Fruit fly (Drosophila melanogaster) whole organism, embryonic: Measurements from ENCODE around the gene TwdlE.

ENCODE experiments used
- B-H1 ChIP-seq: fragments of 200-800 bp; sonication (Bioruptor generic); IDR thresholded peaks from 3 replicates; pipeline ENCODE4 v1.3.6; 2022; ENCODE audit warnings: missing biosample characterization, missing genetic modification characterization
- Bdp1 ChIP-seq: fragments of 200-800 bp; sonication (Bioruptor generic); optimal IDR thresholded peaks from 3 replicates; lab custom pipeline; 2016; ENCODE audit warnings: missing biosample characterization, missing genetic modification characterization
- CG10321 ChIP-seq: fragments of 200-800 bp; sonication (Bioruptor generic); IDR thresholded peaks from 2 replicates; pipeline ENCODE4 v1.3.6; 2022; ENCODE audit warnings: missing biosample characterization, missing genetic modification characterization
- CG10462 ChIP-seq: fragments of 200-800 bp; sonication (Bioruptor generic); optimal IDR thresholded peaks from 2 replicates; lab custom pipeline; 2016; ENCODE audit warnings: missing biosample characterization, missing genetic modification characterization
- CG10543 ChIP-seq: fragments of 200-800 bp; sonication (Bioruptor generic); optimal IDR thresholded peaks from 3 replicates; lab custom pipeline; 2017; ENCODE audit warnings: missing biosample characterization, mild to moderate bottlenecking, missing genetic modification characterization, moderate library complexity
- CG1233 ChIP-seq: fragments of 200-800 bp; sonication (Bioruptor generic); optimal IDR thresholded peaks from 4 replicates; lab custom pipeline; 2018; ENCODE audit warnings: missing biosample characterization, mild to moderate bottlenecking, missing genetic modification characterization
- CG14441 ChIP-seq: fragments of 200-800 bp; sonication (Bioruptor generic); IDR thresholded peaks from 2 replicates; pipeline ENCODE4 v1.3.6; 2022; ENCODE audit warnings: missing biosample characterization, missing genetic modification characterization
- CG15479 ChIP-seq: fragments of 200-800 bp; sonication (Bioruptor generic); optimal IDR thresholded peaks from 3 replicates; lab custom pipeline; 2019; ENCODE audit warnings: missing biosample characterization, mild to moderate bottlenecking, missing genetic modification characterization, moderate library complexity
- CG17186 ChIP-seq: fragments of 200-800 bp; sonication (Bioruptor generic); optimal IDR thresholded peaks from 3 replicates; lab custom pipeline; 2017; ENCODE audit warnings: missing biosample characterization, missing genetic modification reagents, missing genetic modification characterization
- CG17385 ChIP-seq: fragments of 200-800 bp; sonication (Bioruptor generic); optimal IDR thresholded peaks from 3 replicates; lab custom pipeline; 2018; ENCODE audit warnings: missing biosample characterization, mild to moderate bottlenecking, missing genetic modification characterization
- CG18262 ChIP-seq: fragments of 200-800 bp; optimal IDR thresholded peaks from 3 replicates; lab custom pipeline; 2019; ENCODE audit warnings: missing biosample characterization, mild to moderate bottlenecking, missing genetic modification characterization, moderate library complexity
- CG18619 ChIP-seq: fragments of 200-800 bp; sonication (Bioruptor generic); optimal IDR thresholded peaks from 3 replicates; lab custom pipeline; 2017; ENCODE audit warnings: missing biosample characterization, mild to moderate bottlenecking, missing genetic modification characterization
- CG2116 ChIP-seq: fragments of 200-800 bp; sonication (Bioruptor generic); optimal IDR thresholded peaks from 3 replicates; lab custom pipeline; 2018; ENCODE audit warnings: missing biosample characterization, mild to moderate bottlenecking, missing genetic modification characterization
- CG3065 ChIP-seq: fragments of 200-800 bp; sonication (Bioruptor generic); optimal IDR thresholded peaks from 2 replicates; lab custom pipeline; 2016; ENCODE audit warnings: missing biosample characterization, missing genetic modification characterization
- CG31224 ChIP-seq: fragments of 200-800 bp; sonication (Bioruptor generic); IDR thresholded peaks from 2 replicates; pipeline ENCODE4 v1.3.6; 2022; ENCODE audit warnings: missing biosample characterization, missing genetic modification characterization
- CG3281 ChIP-seq: fragments of 200-800 bp; sonication (Bioruptor generic); optimal IDR thresholded peaks from 3 replicates; lab custom pipeline; 2017; ENCODE audit warnings: missing biosample characterization, mild to moderate bottlenecking, missing genetic modification characterization
- CG3407 ChIP-seq: fragments of 200-800 bp; sonication (Bioruptor generic); optimal IDR thresholded peaks from 2 replicates; lab custom pipeline; 2018; ENCODE audit warnings: missing biosample characterization, mild to moderate bottlenecking, missing genetic modification characterization
- CG34422 ChIP-seq: fragments of 200-800 bp; sonication (Bioruptor generic); IDR thresholded peaks from 3 replicates; pipeline ENCODE4 v1.3.6; 2022; ENCODE audit warnings: missing biosample characterization, missing genetic modification characterization
- CG3726 ChIP-seq: fragments of 200-800 bp; sonication (Bioruptor generic); IDR thresholded peaks from 3 replicates; pipeline ENCODE4, ENCODE4 v1.3.6; 2022; ENCODE audit warnings: missing biosample characterization, missing genetic modification characterization
- CG43689 ChIP-seq: fragments of 200-800 bp; sonication (Bioruptor generic); IDR thresholded peaks from 2 replicates; pipeline ENCODE4 v1.3.6; 2022; ENCODE audit warnings: missing biosample characterization, missing genetic modification characterization
- CG6854 ChIP-seq: fragments of 200-800 bp; sonication (Bioruptor generic); optimal IDR thresholded peaks from 3 replicates; lab custom pipeline; 2017; ENCODE audit warnings: missing biosample characterization, mild to moderate bottlenecking, missing genetic modification characterization
- CG8478 ChIP-seq: fragments of >200 bp; optimal IDR thresholded peaks from 2 replicates; lab custom pipeline; 2018
- CG9609 ChIP-seq: fragments of 200-800 bp; sonication (Bioruptor generic); optimal IDR thresholded peaks from 3 replicates; lab custom pipeline; 2016; ENCODE audit warnings: missing biosample characterization, missing genetic modification characterization
- CHES-1-like ChIP-seq: fragments of 200-800 bp; sonication (Bioruptor generic); optimal IDR thresholded peaks from 2 replicates; lab custom pipeline; 2016; ENCODE audit warnings: missing biosample characterization, missing genetic modification characterization
- Dad ChIP-seq: fragments of 200-800 bp; sonication (Bioruptor generic); optimal IDR thresholded peaks from 3 replicates; lab custom pipeline; 2016; ENCODE audit warnings: missing biosample characterization, missing genetic modification characterization
- Doc2 ChIP-seq: fragments of 200-800 bp; sonication (Bioruptor generic); IDR thresholded peaks from 2 replicates; pipeline ENCODE4 v1.3.6; 2022; ENCODE audit warnings: missing biosample characterization, missing genetic modification characterization
- Doc3 ChIP-seq: fragments of 200-800 bp; sonication (Bioruptor generic); IDR thresholded peaks from 3 replicates; pipeline ENCODE4 v1.3.6; 2022; ENCODE audit warnings: missing biosample characterization, missing genetic modification characterization; ENCODE audit not compliant: partially characterized antibody
- Eip74EF ChIP-seq, 2 experiments: fragments of 200-800 bp in 1 of 2; fragments of >200 bp in 1 of 2; sonication (Bioruptor generic) in 1 of 2; optimal IDR thresholded peaks; 2 replicates each; lab custom pipeline; 2017 to 2019; ENCODE audit warnings: missing biosample characterization in 2 of 2, missing genetic modification characterization in 2 of 2, mild to moderate bottlenecking in 1 of 2, moderate library complexity in 1 of 2
- Ets65A ChIP-seq: fragments of 200-800 bp; sonication (Bioruptor generic); peaks from one replicate; lab custom pipeline; 2016; ENCODE audit warnings: missing biosample characterization, missing genetic modification characterization
- MTF-1 ChIP-seq: fragments of 200-800 bp; sonication (Bioruptor generic); optimal IDR thresholded peaks from 2 replicates; lab custom pipeline; 2018; ENCODE audit warnings: missing biosample characterization, mild to moderate bottlenecking, missing genetic modification characterization, borderline replicate concordance
- Meics ChIP-seq: fragments of 200-800 bp; sonication (Bioruptor generic); optimal IDR thresholded peaks from 2 replicates; lab custom pipeline; 2017; ENCODE audit warnings: missing biosample characterization, mild to moderate bottlenecking, missing genetic modification characterization
- Neu2 ChIP-seq: fragments of 200-800 bp; sonication (Bioruptor generic); optimal IDR thresholded peaks from 3 replicates; lab custom pipeline; 2016; ENCODE audit warnings: missing biosample characterization, missing genetic modification characterization, borderline replicate concordance
- Ssrp ChIP-seq: fragments of 200-800 bp; sonication (Bioruptor generic); optimal IDR thresholded peaks from 2 replicates; lab custom pipeline; 2018; ENCODE audit warnings: missing biosample characterization, mild to moderate bottlenecking, missing genetic modification characterization, moderate library complexity
- btn ChIP-seq: fragments of 200-800 bp; sonication (Bioruptor generic); optimal IDR thresholded peaks from 2 replicates; lab custom pipeline; 2016; ENCODE audit warnings: missing biosample characterization, missing genetic modification characterization
- cg ChIP-seq: fragments of 200-800 bp; sonication (Bioruptor generic); optimal IDR thresholded peaks from 3 replicates; lab custom pipeline; 2019; ENCODE audit warnings: missing biosample characterization, mild to moderate bottlenecking, missing genetic modification characterization, moderate library complexity
- ham ChIP-seq: fragments of 200-800 bp; sonication (Bioruptor generic); IDR thresholded peaks from 2 replicates; pipeline ENCODE4 v1.3.6; 2022; ENCODE audit warnings: missing biosample characterization, missing genetic modification characterization
- ind ChIP-seq: fragments of 200-800 bp; sonication (Bioruptor generic); optimal IDR thresholded peaks from 3 replicates; lab custom pipeline; 2016; ENCODE audit warnings: missing biosample characterization, missing genetic modification characterization
- mld ChIP-seq: fragments of 200-800 bp; sonication (Bioruptor generic); IDR thresholded peaks from 3 replicates; pipeline ENCODE4 v1.3.6; 2022; ENCODE audit warnings: missing biosample characterization, missing genetic modification characterization; ENCODE audit not compliant: partially characterized antibody
- nau ChIP-seq: fragments of 200-800 bp; sonication (Bioruptor generic); optimal IDR thresholded peaks from 3 replicates; lab custom pipeline; 2017; ENCODE audit warnings: missing biosample characterization, mild to moderate bottlenecking, missing genetic modification characterization, missing genetic modification reagents
- nerfin-1 ChIP-seq: fragments of 200-800 bp; sonication (Bioruptor generic); optimal IDR thresholded peaks from 3 replicates; lab custom pipeline; 2019; ENCODE audit warnings: missing biosample characterization, mild to moderate bottlenecking, missing genetic modification characterization, moderate library complexity
- pb ChIP-seq: fragments of 200-800 bp; sonication (Bioruptor generic); optimal IDR thresholded peaks from 3 replicates; lab custom pipeline; 2016; ENCODE audit warnings: missing biosample characterization, missing genetic modification characterization
- peb ChIP-seq: fragments of 200-800 bp; sonication (Bioruptor generic); IDR thresholded peaks from 2 replicates; pipeline ENCODE4 v1.3.6; 2022; ENCODE audit warnings: missing biosample characterization, missing genetic modification characterization
- pfk ChIP-seq: fragments of 200-800 bp; sonication (Bioruptor generic); optimal IDR thresholded peaks from 2 replicates; lab custom pipeline; 2018; ENCODE audit warnings: missing biosample characterization, mild to moderate bottlenecking, missing genetic modification characterization, moderate library complexity
- pros ChIP-seq: fragments of 200-800 bp; sonication (Bioruptor generic); optimal IDR thresholded peaks from 3 replicates; lab custom pipeline; 2019; ENCODE audit warnings: missing biosample characterization, mild to moderate bottlenecking, missing genetic modification characterization, moderate library complexity
- so ChIP-seq: fragments of 200-800 bp; sonication (Bioruptor generic); IDR thresholded peaks from 3 replicates; pipeline ENCODE4 v1.3.6; 2022; ENCODE audit warnings: missing biosample characterization, missing genetic modification characterization
- sr ChIP-seq: fragments of 200-800 bp; sonication (Bioruptor generic); IDR thresholded peaks from 3 replicates; pipeline ENCODE4 v1.3.6; 2022; ENCODE audit warnings: missing biosample characterization, missing genetic modification characterization
- tgo ChIP-seq: fragments of 200-800 bp; sonication (Bioruptor generic); IDR thresholded peaks from 3 replicates; pipeline ENCODE4 v1.3.6; 2022; ENCODE audit warnings: missing biosample characterization, missing genetic modification characterization
- vnd ChIP-seq: fragments of 200-800 bp; sonication (Bioruptor generic); IDR thresholded peaks from 3 replicates; pipeline ENCODE4 v1.3.6; 2022; ENCODE audit warnings: missing biosample characterization, missing genetic modification characterization; ENCODE audit not compliant: partially characterized antibody
- zen2 ChIP-seq: fragments of 200-800 bp; sonication (Bioruptor generic); IDR thresholded peaks from 3 replicates; pipeline ENCODE4 v1.3.6; 2022; ENCODE audit warnings: missing biosample characterization, missing genetic modification characterization; ENCODE audit not compliant: partially characterized antibody

Gene TwdlE

dm6 chr2L:7811249-7812002 lies 49.2 kb downstream of the TwdlE start, which contains the start of gene LanB1 (continued):
- TF ChIP-seq CG2116 (GFP tag; lab: Kevin White, UChicago) = peak; percentile 31
- no peak for TF ChIP-seq CG14441 (GFP tag; lab: Robert Waterston, UW)
- TF ChIP-seq Neu2 (GFP tag; lab: Kevin White, UChicago) = no peak
- TF ChIP-seq pfk (GFP tag; lab: Kevin White, UChicago) = no peak
- TF ChIP-seq mld (GFP tag; lab: Robert Waterston, UW) = no peak; the same call in 2 of the 3 replicates
- no peak for TF ChIP-seq CG1233 (GFP tag; lab: Kevin White, UChicago)
- TF ChIP-seq CG34422 = peak; percentile 52; the same call in 1 of the 3 replicates
- peak; percentile 61 for TF ChIP-seq zen2 (GFP tag; lab: Robert Waterston, UW)
- TF ChIP-seq ham (GFP tag; lab: Robert Waterston, UW) = no peak
- TF ChIP-seq CG3281 (GFP tag; lab: Kevin White, UChicago) = no peak
- TF ChIP-seq CG3726 (GFP tag; lab: Robert Waterston, UW) = no peak
- TF ChIP-seq CG6854 = no peak
- no peak for TF ChIP-seq CG43689 (GFP tag; lab: Robert Waterston, UW)
- TF ChIP-seq cg = peak; percentile 86
- TF ChIP-seq Dad (GFP tag; lab: Kevin White, UChicago) = peak; percentile 19
- no peak for TF ChIP-seq CG9609
- TF ChIP-seq Eip74EF (GFP tag; optimal IDR thresholded peaks at IDR 0.05; lab: Kevin White, UChicago) = no peak
- TF ChIP-seq Meics (GFP tag; lab: Kevin White, UChicago) = no peak
- no peak for TF ChIP-seq Doc2 (GFP tag; lab: Robert Waterston, UW)
- no peak for TF ChIP-seq CG3065 (GFP tag; lab: Kevin White, UChicago)
- TF ChIP-seq Ets65A (GFP tag; lab: Kevin White, UChicago) = no peak
- TF ChIP-seq CG3407 (GFP tag; lab: Kevin White, UChicago) = no peak
- no peak for TF ChIP-seq CG31224 (GFP tag; lab: Robert Waterston, UW)
- TF ChIP-seq CG8478 (lab: Kevin White, UChicago) = no peak
- no peak for TF ChIP-seq CG18262 (tag; lab: Kevin White, UChicago)
- no peak for TF ChIP-seq CG10543 (GFP tag; lab: Kevin White, UChicago)
- TF ChIP-seq btn (GFP tag; lab: Kevin White, UChicago) = no peak
- no peak for TF ChIP-seq vnd (GFP tag; lab: Robert Waterston, UW)
- no peak for TF ChIP-seq ind (GFP tag; lab: Kevin White, UChicago)
- no peak for TF ChIP-seq pb (GFP tag; lab: Kevin White, UChicago)
- peak; percentile 8 for TF ChIP-seq nau (GFP tag; lab: Kevin White, UChicago)
- TF ChIP-seq tgo (GFP tag; lab: Robert Waterston, UW) = no peak
- TF ChIP-seq CG18619 = no peak
- TF ChIP-seq CG17385 (GFP tag; lab: Kevin White, UChicago) = peak; percentile 34
- peak; percentile 39; the same call in 1 of the 3 replicates for TF ChIP-seq Doc3 (GFP tag; lab: Robert Waterston, UW)
- peak; percentile 45 for TF ChIP-seq MTF-1 (GFP tag; lab: Kevin White, UChicago)
- TF ChIP-seq CG10321 (GFP tag; lab: Robert Waterston, UW) = no peak
- TF ChIP-seq B-H1 (GFP tag; lab: Robert Waterston, UW) = no peak; the same call in 2 of the 3 replicates
- no peak for TF ChIP-seq Ssrp (tag; lab: Kevin White, UChicago)
- peak; percentile 11 for TF ChIP-seq CHES-1-like (GFP tag; lab: Kevin White, UChicago)
- TF ChIP-seq nerfin-1 (tag; lab: Kevin White, UChicago) = no peak
- TF ChIP-seq pros (GFP tag; lab: Kevin White, UChicago) = peak; percentile 97
- no peak for TF ChIP-seq CG10462 (GFP tag; lab: Kevin White, UChicago)
- peak; percentile 27; the same call in 1 of the 3 replicates for TF ChIP-seq sr
- peak; percentile 29 for TF ChIP-seq CG15479 (GFP tag; lab: Kevin White, UChicago)
- TF ChIP-seq CG17186 (GFP tag; lab: Kevin White, UChicago) = no peak
- TF ChIP-seq Bdp1 (GFP tag; lab: Kevin White, UChicago) = no peak
- no peak for TF ChIP-seq so (GFP tag; lab: Robert Waterston, UW)
- TF ChIP-seq peb (GFP tag; lab: Robert Waterston, UW) = no peak
